Worm (Caenorhabditis elegans) whole organism, L1 larva: Measurements from ENCODE around the gene dpy-27.
"Not testable (repeated sequence)": the region's sequence is repeated elsewhere in the genome, so short reads cannot be mapped to it uniquely, and the experiment has no call there.

Experiments used
- C04F5.9 ChIP-seq: sonication (generic microtip); optimal IDR thresholded peaks from 2 replicates; lab custom pipeline; 2016; ENCODE audit warnings: missing genetic modification characterization, missing compliant biosample characterization
- C34B4.2 ChIP-seq: sonication (generic microtip); optimal IDR thresholded peaks from 2 replicates; lab custom pipeline; 2017; ENCODE audit warnings: mild to moderate bottlenecking, missing genetic modification characterization, missing compliant biosample characterization
- Y116A8C.19 ChIP-seq: sonication (generic microtip); optimal IDR thresholded peaks from 2 replicates; lab custom pipeline; 2016; ENCODE audit warnings: missing compliant biosample characterization, missing genetic modification characterization, borderline replicate concordance
- aly-2 ChIP-seq: fragments of 150-350 bp; optimal IDR thresholded peaks from 2 replicates; lab custom pipeline; 2014; ENCODE audit warnings: missing biosample characterization, missing genetic modification characterization
- blmp-1 ChIP-seq: fragments of 150-350 bp; optimal IDR thresholded peaks from 2 replicates; lab custom pipeline; 2014; ENCODE audit warnings: missing biosample characterization, missing genetic modification characterization
- ceh-88 ChIP-seq: fragments of 200-800 bp; sonication (Bioruptor generic); IDR thresholded peaks from 2 replicates; pipeline ENCODE4 v1.3.6; 2022; ENCODE audit warnings: missing genetic modification characterization, missing compliant biosample characterization
- ces-1 ChIP-seq: fragments of 150-350 bp; optimal IDR thresholded peaks from 2 replicates; lab custom pipeline; 2014; ENCODE audit warnings: missing biosample characterization, missing genetic modification reagents, missing genetic modification characterization
- dpl-1 ChIP-seq, 3 experiments: fragments of 150-350 bp in 2 of 3; sonication (generic microtip) in 1 of 3; optimal IDR thresholded peaks; 2 replicates each; lab custom pipeline; 2014 to 2017; ENCODE audit warnings: missing biosample characterization in 3 of 3, missing genetic modification characterization in 3 of 3, missing genetic modification reagents in 3 of 3
- efl-1 ChIP-seq, 4 experiments: fragments of 150-350 bp; optimal IDR thresholded peaks in 3 of 4; peaks in 1 of 4; 1 replicate in 1 of 4; 2 replicates in 3 of 4; lab custom pipeline; 2014; ENCODE audit warnings: missing biosample characterization in 2 of 4, missing genetic modification characterization in 2 of 4, missing genetic modification reagents in 2 of 4
- efl-3 ChIP-seq: fragments of 200-800 bp; sonication (Bioruptor generic); optimal IDR thresholded peaks from 2 replicates; lab custom pipeline; 2018; ENCODE audit warnings: mild to moderate bottlenecking, missing genetic modification characterization, missing compliant biosample characterization
- egl-13 ChIP-seq: sonication (generic microtip); optimal IDR thresholded peaks from 2 replicates; lab custom pipeline; 2016; ENCODE audit warnings: missing genotype, missing genetic modification reagents, missing genetic modification characterization, missing compliant biosample characterization
- elt-2 ChIP-seq: sonication (generic microtip); optimal IDR thresholded peaks from 2 replicates; lab custom pipeline; 2016; ENCODE audit warnings: missing genetic modification characterization, mild to moderate bottlenecking, inconsistent platforms, missing compliant biosample characterization, missing genetic modification reagents
- elt-3 ChIP-seq, 6 experiments: fragments of 150-350 bp in 1 of 6; sonication (generic microtip); optimal IDR thresholded peaks; 2 replicates each; lab custom pipeline; 2017 to 2018; ENCODE audit warnings: missing biosample characterization in 6 of 6, missing genetic modification characterization in 6 of 6, inconsistent platforms in 1 of 6
- fkh-10 ChIP-seq: sonication (generic microtip); optimal IDR thresholded peaks from 2 replicates; lab custom pipeline; 2017; ENCODE audit warnings: missing biosample characterization, missing genetic modification reagents, missing genetic modification characterization
- hlh-4 ChIP-seq: sonication (generic microtip); optimal IDR thresholded peaks from 2 replicates; lab custom pipeline; 2016; ENCODE audit warnings: mild to moderate bottlenecking, missing genetic modification characterization, missing compliant biosample characterization
- hpl-2 ChIP-seq: fragments of 150-350 bp; optimal IDR thresholded peaks from 2 replicates; lab custom pipeline; 2014; ENCODE audit warnings: missing biosample characterization, missing genetic modification reagents, missing genetic modification characterization
- irx-1 ChIP-seq: sonication (generic microtip); optimal IDR thresholded peaks from 2 replicates; lab custom pipeline; 2016; ENCODE audit warnings: missing genetic modification characterization, missing compliant biosample characterization
- lin-14 ChIP-seq: fragments of 200-800 bp; sonication (Bioruptor generic); optimal IDR thresholded peaks from 2 replicates; lab custom pipeline; 2018; ENCODE audit warnings: mild to moderate bottlenecking, missing genetic modification characterization, moderate library complexity, missing compliant biosample characterization
- lin-15B ChIP-seq: fragments of 150-350 bp; sonication (generic microtip); optimal IDR thresholded peaks from 3 replicates; lab custom pipeline; 2014; ENCODE audit warnings: missing biosample characterization, missing genetic modification characterization
- lin-35 ChIP-seq, 2 experiments: fragments of 150-350 bp; optimal IDR thresholded peaks; 2 replicates each; lab custom pipeline; 2014; ENCODE audit warnings: missing biosample characterization in 2 of 2, missing genetic modification characterization in 2 of 2, missing genetic modification reagents in 2 of 2
- lin-39 ChIP-seq: fragments of 150-350 bp; optimal IDR thresholded peaks from 2 replicates; lab custom pipeline; 2014; ENCODE audit warnings: missing biosample characterization, missing genetic modification reagents, missing genetic modification characterization
- mdl-1 ChIP-seq, 2 experiments: fragments of 150-350 bp; optimal IDR thresholded peaks; 2 replicates each; lab custom pipeline; 2014 to 2017; ENCODE audit warnings: missing biosample characterization in 2 of 2, missing genetic modification characterization in 2 of 2, inconsistent platforms in 1 of 2
- mef-2 ChIP-seq: fragments of 150-350 bp; optimal IDR thresholded peaks from 2 replicates; lab custom pipeline; 2014; ENCODE audit warnings: missing biosample characterization, missing genetic modification characterization
- nhr-20 ChIP-seq: sonication (generic microtip); optimal IDR thresholded peaks from 2 replicates; lab custom pipeline; 2016; ENCODE audit warnings: mild to moderate bottlenecking, missing genetic modification characterization, missing compliant biosample characterization
- nhr-28 ChIP-seq: fragments of 150-350 bp; optimal IDR thresholded peaks from 2 replicates; lab custom pipeline; 2014; ENCODE audit warnings: missing biosample characterization, missing genetic modification characterization
- nhr-71 ChIP-seq: sonication (generic microtip); optimal IDR thresholded peaks from 2 replicates; lab custom pipeline; 2016; ENCODE audit warnings: mild to moderate bottlenecking, missing genetic modification characterization, moderate library complexity, missing compliant biosample characterization
- nhr-76 ChIP-seq: sonication (generic microtip); optimal IDR thresholded peaks from 2 replicates; lab custom pipeline; 2017; ENCODE audit warnings: missing biosample characterization, missing genetic modification characterization
- pax-3 ChIP-seq: fragments of 200-800 bp; sonication (Bioruptor generic); optimal IDR thresholded peaks from 2 replicates; lab custom pipeline; 2018; ENCODE audit warnings: mild to moderate bottlenecking, missing genetic modification characterization, moderate library complexity, missing compliant biosample characterization
- rnt-1 ChIP-seq: sonication (generic microtip); optimal IDR thresholded peaks from 2 replicates; lab custom pipeline; 2016; ENCODE audit warnings: mild to moderate bottlenecking, missing genetic modification characterization, moderate library complexity, missing compliant biosample characterization
- swsn-7 ChIP-seq: sonication (generic microtip); optimal IDR thresholded peaks from 2 replicates; lab custom pipeline; 2016; ENCODE audit warnings: missing genetic modification characterization, missing compliant biosample characterization
- tbx-2 ChIP-seq: sonication (generic microtip); optimal IDR thresholded peaks from 2 replicates; lab custom pipeline; 2016; ENCODE audit warnings: missing genetic modification characterization, missing compliant biosample characterization
- unc-130 ChIP-seq: fragments of 150-350 bp; optimal IDR thresholded peaks from 2 replicates; lab custom pipeline; 2017; ENCODE audit warnings: missing biosample characterization, missing genetic modification characterization, inconsistent platforms
- unc-62 ChIP-seq: fragments of 150-350 bp; optimal IDR thresholded peaks from 2 replicates; lab custom pipeline; 2014; ENCODE audit warnings: missing biosample characterization, missing genetic modification reagents, missing genetic modification characterization
- xbp-1 ChIP-seq: sonication (generic microtip); optimal IDR thresholded peaks from 2 replicates; lab custom pipeline; 2016; ENCODE audit warnings: missing genetic modification characterization, missing compliant biosample characterization

dpy-27 gene

DNA sequence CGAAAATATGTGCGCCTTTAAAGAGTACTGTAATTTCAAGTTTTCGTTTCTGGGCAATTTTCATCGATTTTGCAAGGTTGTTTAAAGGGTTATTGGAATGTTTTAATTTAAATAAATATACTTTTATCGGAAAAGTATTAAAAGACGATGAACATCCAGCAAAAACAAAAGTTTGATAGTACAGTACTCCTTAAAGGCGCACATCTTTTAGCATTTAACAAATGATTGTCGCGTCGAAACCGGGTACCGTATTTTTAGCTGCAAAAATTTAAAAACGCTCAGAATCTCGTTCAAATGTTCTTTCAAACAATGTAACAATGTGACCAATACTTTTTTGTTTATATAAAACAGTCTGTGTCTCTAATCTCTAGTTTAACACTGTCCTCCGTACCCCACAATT, 20.8 kb upstream of the dpy-27 start, which contains the start of gene C36A4.11:
Gene C36A4.11 (plus strand): TSS at position 301 of the 400 bp plus-strand sequence.
- not testable (repeated sequence) for TF ChIP-seq mdl-1 (tag; optimal IDR thresholded peaks at IDR 0.05; lab: Kevin White, UChicago); mef-2 (tag; lab: Kevin White, UChicago); tbx-2 (tag; lab: Kevin White, UChicago)

DNA sequence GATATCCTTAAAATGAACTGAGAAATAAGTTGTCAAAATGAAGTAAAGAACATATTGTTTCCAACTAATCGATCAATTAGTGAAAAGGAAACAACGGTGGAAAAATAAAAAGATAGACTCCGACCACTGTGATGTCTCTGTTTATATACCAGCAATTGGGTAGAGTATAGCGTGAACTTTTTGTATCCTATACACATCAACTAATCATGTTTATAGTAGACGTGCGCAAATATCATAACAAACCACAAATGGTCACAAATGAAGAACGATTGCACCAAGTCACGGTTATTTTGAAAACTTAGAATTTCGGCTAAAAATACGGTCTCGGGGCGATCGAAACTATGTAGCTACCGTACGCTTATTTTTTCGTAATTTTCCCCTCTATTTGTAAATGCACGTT, 20.2 kb upstream of the dpy-27 start, which contains the start of gene cyp-25A3:
Gene cyp-25A3 (minus strand): TSS at position 101 of the 400 bp plus-strand sequence.
- TF ChIP-seq nhr-28 (tag; lab: Kevin White, UChicago) (no peak), blmp-1 (tag; lab: Kevin White, UChicago) (peak; percentile 15), C34B4.2 (tag; lab: Kevin White, UChicago) (no peak)
- TF ChIP-seq, all 84 proteins: peak for 1

DNA sequence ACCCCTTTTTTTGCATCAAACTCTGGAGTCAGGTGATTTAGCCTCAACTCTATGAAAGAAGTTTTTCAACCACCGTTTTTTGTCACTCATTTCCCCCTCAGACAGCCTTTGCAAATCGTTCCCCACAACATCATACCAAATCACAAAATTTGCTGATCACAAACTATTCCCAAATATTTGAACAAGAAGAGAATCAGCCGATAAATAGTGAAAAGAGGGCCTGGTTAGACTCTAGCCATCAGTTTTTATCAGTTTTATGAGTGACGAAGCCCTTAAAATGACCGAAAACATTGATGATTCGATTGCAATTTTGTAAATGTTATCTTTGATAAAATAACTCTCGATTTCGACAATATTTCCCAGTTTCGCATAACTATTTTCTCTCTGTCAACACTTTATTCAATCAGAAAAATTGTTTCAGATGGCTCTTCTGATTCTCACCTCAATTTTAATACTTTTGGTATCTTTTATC, 15.4 kb upstream of the dpy-27 start, which contains the start of gene cyp-25A2:
Gene cyp-25A2 (plus strand): TSS at position 422 of the 472 bp plus-strand sequence.
- no peak for TF ChIP-seq nhr-71 (tag; lab: Kevin White, UChicago)
- TF ChIP-seq efl-1 (optimal IDR thresholded peaks at IDR 0.05; lab: Kevin White, UChicago): no peak
- TF ChIP-seq efl-1 (GFP tag; optimal IDR thresholded peaks at IDR 0.05 in 1 of 2; lab: Kevin White, UChicago): peak in 1 of 2 experiments; percentile 66
- TF ChIP-seq lin-15B (tag; lab: Kevin White, UChicago): no peak
- peak; percentile 6 for TF ChIP-seq nhr-20 (tag; lab: Kevin White, UChicago)
- no peak for TF ChIP-seq elt-3 (tag; optimal IDR thresholded peaks at IDR 0.05; lab: Kevin White, UChicago)
- TF ChIP-seq unc-62 (GFP tag; lab: Kevin White, UChicago): no peak
- TF ChIP-seq ces-1 (GFP tag; lab: Kevin White, UChicago): no peak
- TF ChIP-seq tbx-2 (tag; lab: Kevin White, UChicago): no peak
- no peak for TF ChIP-seq rnt-1
- TF ChIP-seq lin-14 (GFP tag; lab: Kevin White, UChicago): no peak
- TF ChIP-seq lin-39 (tag; lab: Kevin White, UChicago): no peak
- no peak for TF ChIP-seq pax-3
- no peak for TF ChIP-seq swsn-7 (tag; lab: Kevin White, UChicago)
- no peak for TF ChIP-seq efl-3 (GFP tag; lab: Kevin White, UChicago)
- TF ChIP-seq nhr-76: no peak
- no peak for TF ChIP-seq xbp-1 (tag; lab: Kevin White, UChicago)
- no peak for TF ChIP-seq unc-130
- no peak for TF ChIP-seq ceh-88 (GFP tag; lab: Robert Waterston, UW)
- TF ChIP-seq fkh-10 (GFP tag; lab: Kevin White, UChicago): no peak
- no peak for TF ChIP-seq lin-35 (GFP tag; optimal IDR thresholded peaks at IDR 0.05; lab: Kevin White, UChicago)
- TF ChIP-seq aly-2 (tag; lab: Kevin White, UChicago): no peak
- TF ChIP-seq Y116A8C.19 (tag; lab: Kevin White, UChicago): no peak
- TF ChIP-seq elt-2 (tag; lab: Kevin White, UChicago): peak; percentile 73
- TF ChIP-seq dpl-1 (GFP tag; optimal IDR thresholded peaks at IDR 0.05; lab: Kevin White, UChicago): no peak

DNA sequence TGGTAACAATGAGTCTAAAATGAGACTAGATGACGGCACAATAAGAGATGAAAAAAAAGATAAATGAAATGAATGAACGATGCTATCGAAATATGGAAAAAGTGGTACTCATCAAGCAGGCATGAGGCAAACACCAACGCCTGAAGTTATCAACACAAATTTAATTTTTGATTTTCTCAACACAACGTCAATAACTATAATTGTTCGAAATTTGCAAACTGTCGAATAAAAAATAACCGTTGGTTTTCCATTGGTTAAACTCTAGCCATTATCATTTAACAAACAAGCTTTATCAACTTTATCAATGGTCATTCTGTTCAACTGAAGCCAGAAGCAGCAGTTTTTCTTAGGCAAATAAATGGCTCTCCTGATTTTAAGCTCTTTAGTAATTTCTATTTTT, 12.8 kb upstream of the dpy-27 start, which contains the start of gene cyp-25A1:
Gene cyp-25A1 (plus strand): TSS at position 301 of the 400 bp plus-strand sequence.
- no peak for TF ChIP-seq egl-13
- no peak for TF ChIP-seq hlh-4
- TF ChIP-seq hpl-2: no peak
- no peak for TF ChIP-seq irx-1 (tag; lab: Kevin White, UChicago)
- TF ChIP-seq C04F5.9 (tag; lab: Kevin White, UChicago): no peak
- TF ChIP-seq efl-1 (optimal IDR thresholded peaks at IDR 0.05; lab: Kevin White, UChicago): no peak
- no peak for TF ChIP-seq efl-1 (GFP tag; optimal IDR thresholded peaks at IDR 0.05 in 1 of 2; lab: Kevin White, UChicago)
